Worm (Caenorhabditis elegans) whole organism, L1 larva: ENCODE results near the gene C56C10.9.
A peak's percentile ranks its signal among the peaks of the same experiment; 100 is the strongest.

Source experiments
- C04F5.9 ChIP-seq: sonication (generic microtip); optimal IDR thresholded peaks from 2 replicates; lab custom pipeline; 2016; ENCODE audit warnings: missing genetic modification characterization, missing compliant biosample characterization
- C16A3.4 ChIP-seq: fragments of 150-350 bp; optimal IDR thresholded peaks from 2 replicates; lab custom pipeline; 2014; ENCODE audit warnings: missing biosample characterization, missing genetic modification characterization
- F16B12.6 ChIP-seq: fragments of 150-350 bp; optimal IDR thresholded peaks from 2 replicates; lab custom pipeline; 2014; ENCODE audit warnings: missing biosample characterization, missing genetic modification characterization
- blmp-1 ChIP-seq: fragments of 150-350 bp; optimal IDR thresholded peaks from 2 replicates; lab custom pipeline; 2014; ENCODE audit warnings: missing biosample characterization, missing genetic modification characterization
- ceh-63 ChIP-seq: fragments of 200-800 bp; sonication (Bioruptor generic); optimal IDR thresholded peaks from 2 replicates; lab custom pipeline; 2018; ENCODE audit warnings: mild to moderate bottlenecking, missing genetic modification characterization, missing compliant biosample characterization
- ceh-8 ChIP-seq: fragments of 200-800 bp; sonication (Bioruptor generic); optimal IDR thresholded peaks from 2 replicates; lab custom pipeline; 2018; ENCODE audit warnings: mild to moderate bottlenecking, missing genetic modification characterization, moderate library complexity, missing compliant biosample characterization
- ceh-82 ChIP-seq, 3 experiments: fragments of 150-350 bp in 1 of 3; sonication (generic microtip) in 2 of 3; optimal IDR thresholded peaks; 2 replicates each; lab custom pipeline; 2014 to 2017; ENCODE audit warnings: missing biosample characterization in 3 of 3, missing genetic modification characterization in 3 of 3
- dpl-1 ChIP-seq, 3 experiments: fragments of 150-350 bp in 2 of 3; sonication (generic microtip) in 1 of 3; optimal IDR thresholded peaks; 2 replicates each; lab custom pipeline; 2014 to 2017; ENCODE audit warnings: missing biosample characterization in 3 of 3, missing genetic modification characterization in 3 of 3, missing genetic modification reagents in 3 of 3
- efl-1 ChIP-seq, 4 experiments: fragments of 150-350 bp; optimal IDR thresholded peaks in 3 of 4; peaks in 1 of 4; 1 replicate in 1 of 4; 2 replicates in 3 of 4; lab custom pipeline; 2014; ENCODE audit warnings: missing biosample characterization in 2 of 4, missing genetic modification characterization in 2 of 4, missing genetic modification reagents in 2 of 4
- efl-3 ChIP-seq: fragments of 200-800 bp; sonication (Bioruptor generic); optimal IDR thresholded peaks from 2 replicates; lab custom pipeline; 2018; ENCODE audit warnings: mild to moderate bottlenecking, missing genetic modification characterization, missing compliant biosample characterization
- elt-2 ChIP-seq: sonication (generic microtip); optimal IDR thresholded peaks from 2 replicates; lab custom pipeline; 2016; ENCODE audit warnings: missing genetic modification characterization, mild to moderate bottlenecking, inconsistent platforms, missing compliant biosample characterization, missing genetic modification reagents
- fkh-10 ChIP-seq: sonication (generic microtip); optimal IDR thresholded peaks from 2 replicates; lab custom pipeline; 2017; ENCODE audit warnings: missing biosample characterization, missing genetic modification reagents, missing genetic modification characterization
- fkh-4 ChIP-seq: sonication (generic microtip); optimal IDR thresholded peaks from 2 replicates; lab custom pipeline; 2016; ENCODE audit warnings: missing compliant biosample characterization, missing genetic modification characterization, borderline replicate concordance
- fkh-8 ChIP-seq: sonication (generic microtip); optimal IDR thresholded peaks from 2 replicates; lab custom pipeline; 2016; ENCODE audit warnings: mild to moderate bottlenecking, missing genetic modification characterization, missing compliant biosample characterization
- irx-1 ChIP-seq: sonication (generic microtip); optimal IDR thresholded peaks from 2 replicates; lab custom pipeline; 2016; ENCODE audit warnings: missing genetic modification characterization, missing compliant biosample characterization
- isw-1 ChIP-seq: fragments of 200-800 bp; sonication (Bioruptor generic); IDR thresholded peaks from 2 replicates; pipeline ENCODE4 v1.3.6; 2022; ENCODE audit warnings: missing genetic modification characterization, missing compliant biosample characterization
- lin-14 ChIP-seq: fragments of 200-800 bp; sonication (Bioruptor generic); optimal IDR thresholded peaks from 2 replicates; lab custom pipeline; 2018; ENCODE audit warnings: mild to moderate bottlenecking, missing genetic modification characterization, moderate library complexity, missing compliant biosample characterization
- lin-15B ChIP-seq: fragments of 150-350 bp; sonication (generic microtip); optimal IDR thresholded peaks from 3 replicates; lab custom pipeline; 2014; ENCODE audit warnings: missing biosample characterization, missing genetic modification characterization
- lin-35 ChIP-seq, 2 experiments: fragments of 150-350 bp; optimal IDR thresholded peaks; 2 replicates each; lab custom pipeline; 2014; ENCODE audit warnings: missing biosample characterization in 2 of 2, missing genetic modification characterization in 2 of 2, missing genetic modification reagents in 2 of 2
- lir-3 ChIP-seq: sonication (generic microtip); optimal IDR thresholded peaks from 2 replicates; lab custom pipeline; 2016; ENCODE audit warnings: mild to moderate bottlenecking, missing genetic modification characterization, moderate library complexity, missing compliant biosample characterization; ENCODE audit not compliant: poor library complexity
- lsy-2 ChIP-seq, 2 experiments: fragments of 150-350 bp; optimal IDR thresholded peaks; 2 replicates each; lab custom pipeline; 2014; ENCODE audit warnings: missing biosample characterization in 2 of 2, missing genetic modification characterization in 2 of 2
- mab-9 ChIP-seq: fragments of 200-800 bp; sonication (Bioruptor generic); IDR thresholded peaks from 2 replicates; pipeline ENCODE4 v1.3.6; 2022; ENCODE audit warnings: missing genetic modification reagents, missing genetic modification characterization, missing compliant biosample characterization
- mdl-1 ChIP-seq, 2 experiments: fragments of 150-350 bp; optimal IDR thresholded peaks; 2 replicates each; lab custom pipeline; 2014 to 2017; ENCODE audit warnings: missing biosample characterization in 2 of 2, missing genetic modification characterization in 2 of 2, inconsistent platforms in 1 of 2
- mep-1 ChIP-seq: fragments of 150-350 bp; optimal IDR thresholded peaks from 2 replicates; lab custom pipeline; 2014; ENCODE audit warnings: missing biosample characterization, missing genetic modification characterization
- nhr-20 ChIP-seq: sonication (generic microtip); optimal IDR thresholded peaks from 2 replicates; lab custom pipeline; 2016; ENCODE audit warnings: mild to moderate bottlenecking, missing genetic modification characterization, missing compliant biosample characterization
- nhr-237 ChIP-seq: fragments of 150-350 bp; optimal IDR thresholded peaks from 2 replicates; lab custom pipeline; 2014; ENCODE audit warnings: missing biosample characterization, missing genetic modification characterization
- nhr-28 ChIP-seq: fragments of 150-350 bp; optimal IDR thresholded peaks from 2 replicates; lab custom pipeline; 2014; ENCODE audit warnings: missing biosample characterization, missing genetic modification characterization
- nhr-47 ChIP-seq: sonication (generic microtip); optimal IDR thresholded peaks from 2 replicates; lab custom pipeline; 2016; ENCODE audit warnings: mild to moderate bottlenecking, missing genetic modification characterization, moderate library complexity, missing compliant biosample characterization
- nhr-71 ChIP-seq: sonication (generic microtip); optimal IDR thresholded peaks from 2 replicates; lab custom pipeline; 2016; ENCODE audit warnings: mild to moderate bottlenecking, missing genetic modification characterization, moderate library complexity, missing compliant biosample characterization
- nhr-77 ChIP-seq: fragments of 150-350 bp; optimal IDR thresholded peaks from 2 replicates; lab custom pipeline; 2014; ENCODE audit warnings: missing biosample characterization, missing genetic modification characterization
- nhr-84 ChIP-seq: sonication (generic microtip); optimal IDR thresholded peaks from 2 replicates; lab custom pipeline; 2017; ENCODE audit warnings: missing biosample characterization, missing genetic modification characterization
- nhr-85 ChIP-seq: sonication (generic microtip); peaks from one replicate; lab custom pipeline; 2016; ENCODE audit warnings: missing genetic modification characterization, inconsistent platforms, missing compliant biosample characterization
- nhr-90 ChIP-seq: sonication (generic microtip); optimal IDR thresholded peaks from 2 replicates; lab custom pipeline; 2016; ENCODE audit warnings: mild to moderate bottlenecking, missing genetic modification characterization, missing compliant biosample characterization; ENCODE audit not compliant: poor library complexity
- pax-3 ChIP-seq: fragments of 200-800 bp; sonication (Bioruptor generic); optimal IDR thresholded peaks from 2 replicates; lab custom pipeline; 2018; ENCODE audit warnings: mild to moderate bottlenecking, missing genetic modification characterization, moderate library complexity, missing compliant biosample characterization
- pqm-1 ChIP-seq: sonication (generic microtip); optimal IDR thresholded peaks from 3 replicates; lab custom pipeline; 2017; ENCODE audit warnings: missing biosample characterization, missing genetic modification characterization
- rnt-1 ChIP-seq: sonication (generic microtip); optimal IDR thresholded peaks from 2 replicates; lab custom pipeline; 2016; ENCODE audit warnings: mild to moderate bottlenecking, missing genetic modification characterization, moderate library complexity, missing compliant biosample characterization
- skn-1 ChIP-seq: fragments of 150-350 bp; optimal IDR thresholded peaks from 2 replicates; lab custom pipeline; 2014; ENCODE audit warnings: missing biosample characterization, missing genetic modification characterization
- snu-23 ChIP-seq: sonication (generic microtip); optimal IDR thresholded peaks from 2 replicates; lab custom pipeline; 2016; ENCODE audit warnings: missing genetic modification characterization, missing compliant biosample characterization
- tbx-2 ChIP-seq: sonication (generic microtip); optimal IDR thresholded peaks from 2 replicates; lab custom pipeline; 2016; ENCODE audit warnings: missing genetic modification characterization, missing compliant biosample characterization
- unc-130 ChIP-seq: fragments of 150-350 bp; optimal IDR thresholded peaks from 2 replicates; lab custom pipeline; 2017; ENCODE audit warnings: missing biosample characterization, missing genetic modification characterization, inconsistent platforms
- unc-30 ChIP-seq: sonication (generic microtip); optimal IDR thresholded peaks from 2 replicates; lab custom pipeline; 2017; ENCODE audit warnings: missing biosample characterization, missing genetic modification characterization
- unc-86 ChIP-seq: sonication (generic microtip); optimal IDR thresholded peaks from 2 replicates; lab custom pipeline; 2016; ENCODE audit warnings: missing genetic modification characterization, missing compliant biosample characterization
- xbp-1 ChIP-seq: sonication (generic microtip); optimal IDR thresholded peaks from 2 replicates; lab custom pipeline; 2016; ENCODE audit warnings: missing genetic modification characterization, missing compliant biosample characterization
- ztf-11 ChIP-seq, 2 experiments: sonication (generic microtip); optimal IDR thresholded peaks; 2 replicates each; lab custom pipeline; 2016 to 2017; ENCODE audit warnings: missing genetic modification characterization in 2 of 2, missing biosample characterization in 1 of 2, missing compliant biosample characterization in 1 of 2

C56C10.9 gene

DNA sequence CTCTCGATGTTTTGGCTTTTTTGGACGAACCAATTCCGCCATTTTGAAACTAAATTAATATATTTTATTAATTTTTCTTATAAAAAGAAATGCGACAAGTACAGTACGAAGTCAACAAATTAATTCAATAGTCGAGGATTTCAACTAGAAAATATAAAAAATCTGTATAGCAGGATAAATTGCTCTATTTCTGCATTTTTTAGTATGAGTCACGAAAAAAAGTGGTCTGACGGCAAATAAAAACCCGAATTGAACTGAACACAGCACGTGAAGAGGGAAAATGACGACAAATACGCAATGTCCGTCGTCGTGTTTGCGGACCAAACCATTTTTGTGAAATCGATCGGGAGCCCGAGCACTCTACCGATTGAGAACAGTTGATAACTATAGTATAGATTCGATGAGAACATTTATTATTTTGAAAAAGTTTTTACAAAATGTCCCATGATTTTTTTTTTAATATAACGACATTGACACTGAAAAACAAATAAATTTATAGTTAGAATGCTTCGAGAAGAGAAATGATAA is 17.2 kb upstream of the C56C10.9 start, which contains the start of gene epg-5:
Gene epg-5 (minus strand): TSS at position 51 of the 528 bp plus-strand sequence.
- no peak for TF ChIP-seq ceh-8 (GFP tag; lab: Kevin White, UChicago)
- TF ChIP-seq nhr-71 (tag; lab: Kevin White, UChicago), result peak; percentile 38
- peak; percentile 41 for TF ChIP-seq blmp-1
- TF ChIP-seq tbx-2, result peak; percentile 8
- peak in 2 of 3 experiments; percentile 46 to 54 for TF ChIP-seq dpl-1 (GFP tag; optimal IDR thresholded peaks at IDR 0.05; lab: Kevin White, UChicago)
- peak; percentile 57 to 60 for TF ChIP-seq lin-35 (GFP tag; optimal IDR thresholded peaks at IDR 0.05; lab: Kevin White, UChicago)
- no peak for TF ChIP-seq pax-3 (tag; lab: Kevin White, UChicago)
- TF ChIP-seq lin-14 (GFP tag; lab: Kevin White, UChicago), result peak; percentile 60
- peak; percentile 6 for TF ChIP-seq C16A3.4 (tag; lab: Kevin White, UChicago)
- TF ChIP-seq mep-1 (tag; lab: Kevin White, UChicago), result peak; percentile 65
- no peak for TF ChIP-seq fkh-8 (tag; lab: Kevin White, UChicago)
- peak; percentile 89 for TF ChIP-seq F16B12.6 (tag; lab: Kevin White, UChicago)
- TF ChIP-seq ceh-82 (tag; optimal IDR thresholded peaks at IDR 0.05; lab: Kevin White, UChicago), result peak in 1 of 3 experiments; percentile 14
- no peak for TF ChIP-seq nhr-237
- TF ChIP-seq nhr-77 (tag; lab: Kevin White, UChicago), result no peak
- no peak for TF ChIP-seq isw-1 (GFP tag; lab: Robert Waterston, UW)
- peak; percentile 40 for TF ChIP-seq nhr-20 (tag; lab: Kevin White, UChicago)
- no peak for TF ChIP-seq lir-3 (tag; lab: Kevin White, UChicago)
- peak in 1 of 2 experiments; percentile 75 for TF ChIP-seq mdl-1 (tag; optimal IDR thresholded peaks at IDR 0.05; lab: Kevin White, UChicago)
- TF ChIP-seq efl-1 (optimal IDR thresholded peaks at IDR 0.05; lab: Kevin White, UChicago), result peak; percentile 42 to 54
- TF ChIP-seq efl-1 (GFP tag; optimal IDR thresholded peaks at IDR 0.05 in 1 of 2; lab: Kevin White, UChicago), result peak; percentile 53 to 80
- peak; percentile 49 for TF ChIP-seq snu-23 (GFP tag; lab: Kevin White, UChicago)
- TF ChIP-seq C04F5.9, result no peak
- no peak for TF ChIP-seq mab-9 (GFP tag; lab: Robert Waterston, UW)
- peak; percentile 8 for TF ChIP-seq nhr-47 (tag; lab: Kevin White, UChicago)
- peak; percentile 11 for TF ChIP-seq elt-2 (tag; lab: Kevin White, UChicago)
- TF ChIP-seq lsy-2 (tag; optimal IDR thresholded peaks at IDR 0.05; lab: Kevin White, UChicago), result peak; percentile 41 to 57
- no peak for TF ChIP-seq nhr-85 (tag; lab: Kevin White, UChicago)
- TF ChIP-seq rnt-1 (tag; lab: Kevin White, UChicago), result peak; percentile 31
- TF ChIP-seq, all 84 proteins: peak for 18

DNA sequence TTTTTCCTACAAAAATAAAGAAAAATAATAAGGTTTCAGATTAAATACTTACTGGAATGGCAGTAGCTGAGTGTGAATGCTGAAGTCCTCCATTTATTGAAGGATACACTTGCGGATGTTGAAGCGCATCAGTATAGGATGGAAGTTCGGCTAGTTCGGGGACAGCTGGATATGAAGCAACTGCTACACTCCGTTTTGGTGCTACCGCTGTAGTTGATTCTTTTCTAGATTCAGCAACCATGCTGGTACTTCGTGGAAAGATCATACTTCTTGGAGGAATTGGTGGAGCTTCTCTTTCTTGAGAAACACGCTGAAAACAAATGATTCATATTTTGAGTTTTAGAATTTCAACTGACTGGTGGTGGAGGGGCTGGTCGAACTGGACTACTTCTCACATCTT is 16.5 kb upstream of the C56C10.9 start:
- TF ChIP-seq isw-1 (GFP tag; lab: Robert Waterston, UW) (no peak), fkh-8 (tag; lab: Kevin White, UChicago) (no peak), pqm-1 (tag; lab: Kevin White, UChicago) (no peak), ztf-11 (tag; optimal IDR thresholded peaks at IDR 0.05; lab: Kevin White, UChicago) (no peak), ceh-82 (tag; optimal IDR thresholded peaks at IDR 0.05; lab: Kevin White, UChicago) (no peak), C16A3.4 (tag; lab: Kevin White, UChicago) (no peak), lin-15B (no peak), nhr-84 (tag; lab: Kevin White, UChicago) (no peak), fkh-10 (no peak)

DNA sequence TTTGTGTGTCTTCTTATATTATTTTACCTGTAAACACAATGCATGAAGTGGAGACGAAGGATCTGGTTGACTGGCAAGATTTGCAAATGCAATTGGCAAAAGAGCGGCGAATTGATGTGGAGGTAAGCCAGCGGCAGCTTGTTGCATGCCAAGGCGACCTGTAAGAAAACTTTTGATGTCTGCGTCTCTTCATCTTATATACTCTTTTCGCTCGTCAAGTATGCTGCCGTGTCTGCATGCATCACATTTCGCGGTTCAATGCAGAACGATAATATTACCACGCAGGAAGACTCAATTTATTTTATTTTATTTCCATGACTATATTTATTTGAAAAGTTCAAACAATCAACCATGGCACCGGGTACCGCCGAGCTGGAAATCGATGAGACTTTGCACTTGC is 8.8 kb upstream of the C56C10.9 start, which contains the start of gene vps-33.2:
Gene vps-33.2 (plus strand): TSS at position 244 of the 400 bp plus-strand sequence.
- peak; percentile 66 for TF ChIP-seq nhr-47 (tag; lab: Kevin White, UChicago)
- TF ChIP-seq nhr-28 (tag; lab: Kevin White, UChicago), result no peak
- TF ChIP-seq lin-35 (GFP tag; optimal IDR thresholded peaks at IDR 0.05; lab: Kevin White, UChicago), result peak; percentile 42 to 71
- TF ChIP-seq unc-130 (tag; lab: Kevin White, UChicago), result peak; percentile 27
- TF ChIP-seq rnt-1 (tag; lab: Kevin White, UChicago), result peak; percentile 68
- no peak for TF ChIP-seq efl-3 (GFP tag; lab: Kevin White, UChicago)
- peak; percentile 60 for TF ChIP-seq snu-23 (GFP tag; lab: Kevin White, UChicago)
- peak; percentile 57 for TF ChIP-seq nhr-85 (tag; lab: Kevin White, UChicago)
- peak; percentile 55 to 61 for TF ChIP-seq lsy-2 (tag; optimal IDR thresholded peaks at IDR 0.05; lab: Kevin White, UChicago)
- TF ChIP-seq nhr-90 (tag; lab: Kevin White, UChicago), result peak; percentile 0
- TF ChIP-seq ceh-82 (tag; optimal IDR thresholded peaks at IDR 0.05; lab: Kevin White, UChicago), result peak in 2 of 3 experiments; percentile 6 to 32
- no peak for TF ChIP-seq fkh-4
- no peak for TF ChIP-seq pax-3 (tag; lab: Kevin White, UChicago)
- peak; percentile 95 for TF ChIP-seq F16B12.6 (tag; lab: Kevin White, UChicago)
- peak; percentile 13 for TF ChIP-seq C04F5.9
- TF ChIP-seq mdl-1 (tag; optimal IDR thresholded peaks at IDR 0.05; lab: Kevin White, UChicago), result peak in 1 of 2 experiments; percentile 58
- TF ChIP-seq xbp-1 (tag; lab: Kevin White, UChicago), result peak; percentile 33
- TF ChIP-seq nhr-20 (tag; lab: Kevin White, UChicago), result peak; percentile 57
- TF ChIP-seq nhr-71 (tag; lab: Kevin White, UChicago), result peak; percentile 68
- TF ChIP-seq unc-86 (tag; lab: Kevin White, UChicago), result peak; percentile 40
- TF ChIP-seq irx-1 (tag; lab: Kevin White, UChicago), result peak; percentile 8
- TF ChIP-seq lin-14 (GFP tag; lab: Kevin White, UChicago), result peak; percentile 35
- no peak for TF ChIP-seq isw-1 (GFP tag; lab: Robert Waterston, UW)
- no peak for TF ChIP-seq ceh-63 (GFP tag; lab: Kevin White, UChicago)
- TF ChIP-seq tbx-2, result peak; percentile 63
- TF ChIP-seq skn-1 (tag; lab: Kevin White, UChicago), result no peak
- TF ChIP-seq dpl-1 (GFP tag; optimal IDR thresholded peaks at IDR 0.05; lab: Kevin White, UChicago), result peak; percentile 23 to 62 (median 60)
- TF ChIP-seq unc-30, result no peak
